Worm (Caenorhabditis elegans) whole organism, L3 larva: ENCODE measurements around the gene ZK185.2.

Experiments
- ceh-82 ChIP-seq: fragments of 150-350 bp; optimal IDR thresholded peaks from 2 replicates; lab custom pipeline; 2014; ENCODE audit warnings: missing biosample characterization, missing genetic modification characterization
- elt-3 ChIP-seq, 3 experiments: fragments of 150-350 bp in 1 of 3; sonication (generic microtip) in 2 of 3; optimal IDR thresholded peaks; 2 replicates in 2 of 3; 4 replicates in 1 of 3; lab custom pipeline; 2014 to 2017; ENCODE audit warnings: missing biosample characterization in 3 of 3, missing genetic modification characterization in 3 of 3
- fkh-2 ChIP-seq: fragments of 150-350 bp; optimal IDR thresholded peaks from 2 replicates; lab custom pipeline; 2014; ENCODE audit warnings: missing biosample characterization, missing genetic modification reagents, missing genetic modification characterization

- no peak for TF ChIP-seq elt-3 (tag; optimal IDR thresholded peaks at IDR 0.05; lab: Kevin White, UChicago)
- no peak for TF ChIP-seq fkh-2 (tag; lab: Kevin White, UChicago)
- TF ChIP-seq ceh-82 (tag; lab: Kevin White, UChicago), result peak; percentile 62
These were observed 23.0 kb upstream of the ZK185.2 start, which contains the start of gene sar-1 for ce11 chrIV:4513269-4513819.
